Worm (Caenorhabditis elegans) whole organism, L2 larva: Measurements from ENCODE around the gene F08D12.3.

Experiments used
- dmd-4 ChIP-seq: sonication (generic microtip); optimal IDR thresholded peaks from 2 replicates; lab custom pipeline; 2017; ENCODE audit warnings: missing biosample characterization, missing genetic modification characterization
- elt-3 ChIP-seq: sonication (generic microtip); optimal IDR thresholded peaks from 2 replicates; lab custom pipeline; 2017; ENCODE audit warnings: missing biosample characterization, missing genetic modification characterization
- lin-11 ChIP-seq: fragments of 150-350 bp; sonication (generic microtip); optimal IDR thresholded peaks from 2 replicates; lab custom pipeline; 2014; ENCODE audit warnings: missing biosample characterization, missing genetic modification characterization, inconsistent platforms, mixed read lengths
- lsy-2 ChIP-seq, 2 experiments: fragments of 150-350 bp in 1 of 2; sonication (generic microtip) in 1 of 2; optimal IDR thresholded peaks; 2 replicates each; lab custom pipeline; 2014 to 2017; ENCODE audit warnings: missing biosample characterization in 2 of 2, missing genetic modification characterization in 2 of 2
- skn-1 ChIP-seq: sonication (generic microtip); optimal IDR thresholded peaks from 2 replicates; lab custom pipeline; 2017; ENCODE audit warnings: missing biosample characterization, missing genetic modification characterization

ce11 chrII:2802804-2803586 lies 23.6 kb downstream of the F08D12.3 start:
- TF ChIP-seq elt-3 (tag; lab: Kevin White, UChicago) = no peak
- TF ChIP-seq skn-1 (tag; lab: Kevin White, UChicago) = no peak
- no peak for TF ChIP-seq lin-11 (tag; lab: Kevin White, UChicago)
- no peak for TF ChIP-seq dmd-4
- no peak for TF ChIP-seq lsy-2 (tag; optimal IDR thresholded peaks at IDR 0.05; lab: Kevin White, UChicago)
